Fruit fly (Drosophila melanogaster) whole organism, embryonic: ENCODE results near the gene IKKbeta.
A peak's percentile ranks its signal among the peaks of the same experiment; 100 is the strongest.

Experiments
- Blimp-1 ChIP-seq: fragments of 200-800 bp; sonication (Bioruptor generic); optimal IDR thresholded peaks from 3 replicates; lab custom pipeline; 2018; ENCODE audit warnings: missing biosample characterization, missing genetic modification characterization, mild to moderate bottlenecking, moderate library complexity, missing genetic modification reagents
- CG10462 ChIP-seq: fragments of 200-800 bp; sonication (Bioruptor generic); optimal IDR thresholded peaks from 2 replicates; lab custom pipeline; 2016; ENCODE audit warnings: missing biosample characterization, missing genetic modification characterization
- CG10979 ChIP-seq: fragments of 200-800 bp; sonication (Bioruptor generic); optimal IDR thresholded peaks from 2 replicates; lab custom pipeline; 2018; ENCODE audit warnings: missing biosample characterization, mild to moderate bottlenecking, missing genetic modification characterization, moderate library complexity
- CG11093 ChIP-seq: fragments of 200-800 bp; sonication (Bioruptor generic); IDR thresholded peaks from 3 replicates; pipeline ENCODE4 v1.3.6; 2022; ENCODE audit warnings: missing biosample characterization, missing genetic modification characterization
- CG11695 ChIP-seq: fragments of 200-800 bp; sonication (Bioruptor generic); IDR thresholded peaks from 3 replicates; pipeline ENCODE4 v1.3.6; 2022; ENCODE audit warnings: missing biosample characterization, missing genetic modification characterization
- CG12104 ChIP-seq: fragments of 200-800 bp; sonication (Bioruptor generic); optimal IDR thresholded peaks from 3 replicates; lab custom pipeline; 2016; ENCODE audit warnings: missing biosample characterization, missing genetic modification characterization
- CG12219 ChIP-seq: fragments of 200-800 bp; sonication (Bioruptor generic); optimal IDR thresholded peaks from 3 replicates; lab custom pipeline; 2018; ENCODE audit warnings: missing biosample characterization, mild to moderate bottlenecking, missing genetic modification characterization
- CG12236 ChIP-seq: fragments of 200-800 bp; sonication (Bioruptor generic); optimal IDR thresholded peaks from 2 replicates; lab custom pipeline; 2016; ENCODE audit warnings: missing biosample characterization, missing genetic modification characterization
- CG1602 ChIP-seq: fragments of 200-800 bp; sonication (Bioruptor generic); optimal IDR thresholded peaks from 3 replicates; lab custom pipeline; 2016; ENCODE audit warnings: missing biosample characterization, missing genetic modification characterization
- CG16813 ChIP-seq: fragments of 200-800 bp; sonication (Bioruptor generic); IDR thresholded peaks from 3 replicates; pipeline ENCODE4 v1.3.6; 2022; ENCODE audit warnings: missing biosample characterization, missing genetic modification characterization; ENCODE audit not compliant: partially characterized antibody
- CG17359 ChIP-seq: fragments of 200-800 bp; sonication (Bioruptor generic); optimal IDR thresholded peaks from 3 replicates; lab custom pipeline; 2018; ENCODE audit warnings: missing biosample characterization, mild to moderate bottlenecking, missing genetic modification characterization, moderate library complexity
- CG17802 ChIP-seq: fragments of 200-800 bp; sonication (Bioruptor generic); optimal IDR thresholded peaks from 2 replicates; lab custom pipeline; 2018; ENCODE audit warnings: missing biosample characterization, mild to moderate bottlenecking, missing genetic modification characterization, moderate library complexity
- CG1792 ChIP-seq: fragments of 200-800 bp; sonication (Bioruptor generic); optimal IDR thresholded peaks from 2 replicates; lab custom pipeline; 2016; ENCODE audit warnings: missing biosample characterization, missing genetic modification characterization
- CG31388 ChIP-seq: fragments of 200-800 bp; sonication (Bioruptor generic); optimal IDR thresholded peaks from 2 replicates; lab custom pipeline; 2016; ENCODE audit warnings: missing biosample characterization, missing genetic modification characterization
- CG32767 ChIP-seq: fragments of 200-800 bp; sonication (Bioruptor generic); IDR thresholded peaks from 2 replicates; pipeline ENCODE4 v1.3.6; 2022; ENCODE audit warnings: missing biosample characterization, missing genetic modification characterization
- CG3726 ChIP-seq: fragments of 200-800 bp; sonication (Bioruptor generic); IDR thresholded peaks from 3 replicates; pipeline ENCODE4, ENCODE4 v1.3.6; 2022; ENCODE audit warnings: missing biosample characterization, missing genetic modification characterization
- CG3838 ChIP-seq: fragments of 200-800 bp; sonication (Bioruptor generic); optimal IDR thresholded peaks from 3 replicates; lab custom pipeline; 2016; ENCODE audit warnings: missing biosample characterization, missing genetic modification characterization
- CG4282 ChIP-seq: fragments of 200-800 bp; sonication (Bioruptor generic); optimal IDR thresholded peaks from 2 replicates; lab custom pipeline; 2016; ENCODE audit warnings: missing biosample characterization, missing genetic modification characterization
- CG4328 ChIP-seq: fragments of 200-800 bp; sonication (Bioruptor generic); optimal IDR thresholded peaks from 3 replicates; lab custom pipeline; 2017; ENCODE audit warnings: missing biosample characterization, missing genetic modification reagents, missing genetic modification characterization
- CG7372 ChIP-seq: fragments of 200-800 bp; sonication (Bioruptor generic); IDR thresholded peaks from 2 replicates; pipeline ENCODE4 v1.3.6; 2022; ENCODE audit warnings: missing biosample characterization, missing genetic modification characterization
- CG7963 ChIP-seq: fragments of 200-800 bp; sonication (Bioruptor generic); IDR thresholded peaks from 3 replicates; pipeline ENCODE4 v1.3.6; 2022; ENCODE audit warnings: missing biosample characterization, missing genetic modification characterization; ENCODE audit not compliant: partially characterized antibody
- Doc3 ChIP-seq: fragments of 200-800 bp; sonication (Bioruptor generic); IDR thresholded peaks from 3 replicates; pipeline ENCODE4 v1.3.6; 2022; ENCODE audit warnings: missing biosample characterization, missing genetic modification characterization; ENCODE audit not compliant: partially characterized antibody
- E2f2 ChIP-seq: fragments of 200-800 bp; sonication (Bioruptor generic); IDR thresholded peaks from 2 replicates; pipeline ENCODE4 v1.3.6; 2022; ENCODE audit warnings: missing biosample characterization, missing genetic modification characterization
- Ets97D ChIP-seq: fragments of 200-800 bp; sonication (Bioruptor generic); optimal IDR thresholded peaks from 3 replicates; lab custom pipeline; 2016; ENCODE audit warnings: missing biosample characterization, missing genetic modification characterization
- Fer1 ChIP-seq: fragments of 200-800 bp; sonication (Bioruptor generic); optimal IDR thresholded peaks from 2 replicates; lab custom pipeline; 2017; ENCODE audit warnings: missing biosample characterization, mild to moderate bottlenecking, missing genetic modification characterization
- HLHmδ ChIP-seq: fragments of 200-800 bp; sonication (Bioruptor generic); optimal IDR thresholded peaks from 2 replicates; lab custom pipeline; 2018; ENCODE audit warnings: missing biosample characterization, mild to moderate bottlenecking, missing genetic modification characterization, moderate library complexity
- Hand ChIP-seq: fragments of 200-800 bp; sonication (Bioruptor generic); optimal IDR thresholded peaks from 2 replicates; lab custom pipeline; 2017; ENCODE audit warnings: mild to moderate bottlenecking, missing biosample characterization, missing genetic modification reagents, missing genetic modification characterization
- NC2β ChIP-seq: fragments of 200-800 bp; sonication (Bioruptor generic); optimal IDR thresholded peaks from 2 replicates; lab custom pipeline; 2016; ENCODE audit warnings: missing biosample characterization, missing genetic modification characterization
- Opbp ChIP-seq: fragments of 200-800 bp; sonication (Bioruptor generic); IDR thresholded peaks from 3 replicates; pipeline ENCODE4 v1.3.6; 2022; ENCODE audit warnings: missing biosample characterization, missing genetic modification characterization; ENCODE audit not compliant: partially characterized antibody
- Sin3A ChIP-seq: fragments of >200 bp; optimal IDR thresholded peaks from 2 replicates; lab custom pipeline; 2018
- Xbp1 ChIP-seq: fragments of 200-800 bp; sonication (Bioruptor generic); optimal IDR thresholded peaks from 3 replicates; lab custom pipeline; 2016; ENCODE audit warnings: missing biosample characterization, mild to moderate bottlenecking, missing genetic modification characterization
- Xrp1 ChIP-seq: fragments of 200-800 bp; sonication (Bioruptor generic); IDR thresholded peaks from 2 replicates; pipeline ENCODE4 v1.3.6; 2022; ENCODE audit warnings: missing biosample characterization, missing genetic modification characterization
- aop ChIP-seq: fragments of 200-800 bp; sonication (Bioruptor generic); IDR thresholded peaks from 2 replicates; pipeline ENCODE4 v1.3.6; 2022; ENCODE audit warnings: missing biosample characterization, missing genetic modification characterization
- bbx ChIP-seq: fragments of 200-800 bp; sonication (Bioruptor generic); IDR thresholded peaks from 2 replicates; pipeline ENCODE4 v1.3.6; 2022; ENCODE audit warnings: missing biosample characterization, missing genetic modification characterization; ENCODE audit not compliant: partially characterized antibody
- chm ChIP-seq: fragments of 200-800 bp; sonication (Bioruptor generic); IDR thresholded peaks from 2 replicates; pipeline ENCODE4 v1.3.6; 2022; ENCODE audit warnings: missing biosample characterization, missing genetic modification characterization
- crc ChIP-seq: fragments of 200-800 bp; sonication (Bioruptor generic); optimal IDR thresholded peaks from 2 replicates; lab custom pipeline; 2016; ENCODE audit warnings: missing biosample characterization, missing genetic modification characterization
- dmrt99B ChIP-seq: fragments of 200-800 bp; sonication (Bioruptor generic); optimal IDR thresholded peaks from 2 replicates; lab custom pipeline; 2018; ENCODE audit warnings: missing biosample characterization, mild to moderate bottlenecking, missing genetic modification characterization, moderate library complexity
- inv ChIP-seq: fragments of 200-800 bp; sonication (Bioruptor generic); IDR thresholded peaks from 2 replicates; pipeline ENCODE4 v1.3.6; 2022; ENCODE audit warnings: missing biosample characterization, missing genetic modification characterization; ENCODE audit not compliant: partially characterized antibody
- lab ChIP-seq: fragments of 200-800 bp; sonication (Bioruptor generic); optimal IDR thresholded peaks from 3 replicates; lab custom pipeline; 2017; ENCODE audit warnings: missing biosample characterization, missing genetic modification characterization, mild to moderate bottlenecking, moderate library complexity, missing genetic modification reagents
- mirr ChIP-seq: fragments of 200-800 bp; sonication (Bioruptor generic); optimal IDR thresholded peaks from 3 replicates; lab custom pipeline; 2018; ENCODE audit warnings: missing biosample characterization, mild to moderate bottlenecking, missing genetic modification characterization
- salm ChIP-seq: fragments of 200-800 bp; sonication (Bioruptor generic); optimal IDR thresholded peaks from 2 replicates; lab custom pipeline; 2018; ENCODE audit warnings: missing biosample characterization, mild to moderate bottlenecking, missing genetic modification characterization
- sim ChIP-seq: fragments of 200-800 bp; sonication (Bioruptor generic); IDR thresholded peaks from 2 replicates; pipeline ENCODE4 v1.3.6; 2022; ENCODE audit warnings: missing biosample characterization, missing genetic modification characterization
- sna ChIP-seq: fragments of 200-800 bp; sonication (Bioruptor generic); IDR thresholded peaks from 2 replicates; pipeline ENCODE4 v1.3.6; 2022; ENCODE audit warnings: missing biosample characterization, missing genetic modification characterization; ENCODE audit not compliant: partially characterized antibody
- tna ChIP-seq: fragments of 200-800 bp; sonication (Bioruptor generic); IDR thresholded peaks from 2 replicates; pipeline ENCODE4 v1.3.6; 2022; ENCODE audit warnings: missing biosample characterization, missing genetic modification characterization; ENCODE audit not compliant: partially characterized antibody
- trem ChIP-seq: fragments of 200-800 bp; optimal IDR thresholded peaks from 3 replicates; lab custom pipeline; 2019; ENCODE audit warnings: missing biosample characterization, mild to moderate bottlenecking, missing genetic modification characterization, moderate library complexity
- unpg ChIP-seq: fragments of 200-800 bp; sonication (Bioruptor generic); optimal IDR thresholded peaks from 3 replicates; lab custom pipeline; 2018; ENCODE audit warnings: missing biosample characterization, mild to moderate bottlenecking, missing genetic modification characterization, moderate library complexity
- wdn ChIP-seq: fragments of 200-800 bp; sonication (Bioruptor generic); IDR thresholded peaks from 2 replicates; pipeline ENCODE4 v1.3.6; 2022; ENCODE audit warnings: missing biosample characterization, missing genetic modification characterization
- z ChIP-seq: fragments of 200-800 bp; sonication (Bioruptor generic); IDR thresholded peaks from 3 replicates; pipeline ENCODE4 v1.3.6; 2022; ENCODE audit warnings: missing biosample characterization, missing genetic modification characterization

Gene IKKbeta

dm6 chr3R:16098333-16099267 is 49.4 kb upstream of the IKKbeta start, which contains the start of the genes Mhcl and Akt (continued):
- TF ChIP-seq HLHmδ (GFP tag; lab: Kevin White, UChicago) = no peak
- TF ChIP-seq lab (GFP tag; lab: Kevin White, UChicago) = no peak
- TF ChIP-seq CG17359 (tag; lab: Kevin White, UChicago) = peak; percentile 15
- TF ChIP-seq CG11695 = no peak
- peak; percentile 77 for TF ChIP-seq trem (tag; lab: Kevin White, UChicago)
- peak; percentile 34 for TF ChIP-seq Ets97D (GFP tag; lab: Kevin White, UChicago)
- no peak for TF ChIP-seq CG3726 (GFP tag; lab: Robert Waterston, UW)
- no peak for TF ChIP-seq z
- peak; percentile 57 for TF ChIP-seq Sin3A (lab: Kevin White, UChicago)
- TF ChIP-seq CG3838 = no peak
- TF ChIP-seq CG10462 (GFP tag; lab: Kevin White, UChicago) = no peak
- TF ChIP-seq CG12104 = no peak
- TF ChIP-seq CG7963 (GFP tag; lab: Robert Waterston, UW) = peak; percentile 57; the same call in 1 of the 3 replicates
- peak; percentile 24; the same call in 2 of the 3 replicates for TF ChIP-seq Doc3 (GFP tag; lab: Robert Waterston, UW)
- TF ChIP-seq CG16813 (GFP tag; lab: Robert Waterston, UW) = peak; percentile 67
- TF ChIP-seq CG4282 = no peak
- TF ChIP-seq CG10979 (tag; lab: Kevin White, UChicago) = no peak
- no peak for TF ChIP-seq salm
- peak; percentile 29 for TF ChIP-seq Blimp-1 (GFP tag; lab: Kevin White, UChicago)
- no peak for TF ChIP-seq CG4328 (GFP tag; lab: Kevin White, UChicago)
- TF ChIP-seq E2f2 (GFP tag; lab: Robert Waterston, UW) = peak; percentile 63
- no peak for TF ChIP-seq CG32767 (GFP tag; lab: Robert Waterston, UW)
- no peak for TF ChIP-seq chm (GFP tag; lab: Robert Waterston, UW)
- no peak for TF ChIP-seq Xrp1 (GFP tag; lab: Robert Waterston, UW)
- TF ChIP-seq CG11093 (GFP tag; lab: Robert Waterston, UW) = 0 out of 3 replicates have a peak, but pooled peaks have one; percentile 40
- no peak for TF ChIP-seq CG12236 (GFP tag; lab: Kevin White, UChicago)
- TF ChIP-seq CG1602 = no peak
- no peak for TF ChIP-seq dmrt99B
- TF ChIP-seq aop (GFP tag; lab: Robert Waterston, UW) = no peak
- peak; percentile 46 for TF ChIP-seq Xbp1
- no peak for TF ChIP-seq Hand (GFP tag; lab: Kevin White, UChicago)
- TF ChIP-seq tna (GFP tag; lab: Robert Waterston, UW) = peak; percentile 38; the same call in 1 of the 2 replicates
- no peak for TF ChIP-seq Fer1 (GFP tag; lab: Kevin White, UChicago)
- TF ChIP-seq bbx (GFP tag; lab: Robert Waterston, UW) = peak; percentile 40; the same call in 1 of the 2 replicates
- no peak; the same call in 1 of the 2 replicates for TF ChIP-seq sna
- no peak for TF ChIP-seq unpg (GFP tag; lab: Kevin White, UChicago)
- no peak for TF ChIP-seq crc
- no peak for TF ChIP-seq CG31388 (GFP tag; lab: Kevin White, UChicago)
- no peak for TF ChIP-seq CG7372 (GFP tag; lab: Robert Waterston, UW)
- no peak for TF ChIP-seq mirr
- TF ChIP-seq CG17802 (tag; lab: Kevin White, UChicago) = peak; percentile 95
- no peak for TF ChIP-seq CG1792 (GFP tag; lab: Kevin White, UChicago)
- peak; percentile 7 for TF ChIP-seq NC2β (GFP tag; lab: Kevin White, UChicago)
- no peak for TF ChIP-seq CG12219 (GFP tag; lab: Kevin White, UChicago)
- peak; percentile 63; the same call in 1 of the 2 replicates for TF ChIP-seq inv (GFP tag; lab: Robert Waterston, UW)
- peak; percentile 58; the same call in 2 of the 3 replicates for TF ChIP-seq Opbp (GFP tag; lab: Robert Waterston, UW)
- TF ChIP-seq sim = no peak
- no peak for TF ChIP-seq wdn (GFP tag; lab: Robert Waterston, UW)
